Fruit fly (Drosophila melanogaster): Measurements from ENCODE around the gene Tfb4.
A peak's percentile ranks its signal among the peaks of the same experiment; 100 is the strongest.

The Tfb4 gene

DNA sequence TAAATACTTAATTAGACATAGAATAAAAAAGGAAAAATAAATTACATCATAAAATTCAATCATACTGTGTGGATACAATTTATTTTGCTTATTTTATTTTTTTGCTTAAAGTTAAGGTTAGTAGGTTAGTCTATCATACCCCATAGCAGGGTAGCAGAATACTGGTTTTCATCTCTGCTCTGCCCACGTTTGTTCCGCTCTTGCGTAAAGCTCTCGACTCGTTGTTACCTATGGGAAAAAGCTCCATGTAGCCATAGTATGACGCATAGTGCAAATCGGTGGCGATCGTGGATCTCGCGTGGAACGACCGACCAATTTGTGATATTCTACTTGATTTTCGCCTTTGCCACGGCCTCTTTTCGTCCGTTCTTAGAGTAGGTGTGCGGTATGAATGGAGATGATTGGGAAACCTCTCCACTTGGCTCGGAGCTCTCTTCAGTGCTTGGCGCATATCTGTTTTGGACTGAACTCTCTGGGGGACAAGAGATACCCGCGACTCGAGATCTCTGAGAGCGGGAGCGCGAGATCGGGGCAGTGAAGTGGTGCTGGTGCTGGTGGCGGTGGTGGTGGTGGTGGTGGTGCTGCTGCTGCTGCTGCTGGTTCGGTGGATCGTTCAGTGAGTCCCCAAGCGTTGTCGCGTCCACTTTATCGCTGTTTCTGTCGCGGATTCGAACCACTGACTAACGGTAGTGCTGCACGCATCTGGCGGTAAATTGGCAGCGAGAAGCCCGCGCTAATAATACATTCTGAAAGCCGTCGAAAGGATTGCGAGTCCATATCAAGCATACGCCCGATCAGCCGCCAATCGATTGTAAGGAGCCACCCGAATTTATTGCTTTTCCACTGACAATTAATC lies 35.4 kb upstream of the Tfb4 start, which contains the start of gene CG5001 (continued):
- TF ChIP-seq Eip93F (GFP tag; optimal IDR thresholded peaks at IDR 0.05) (no peak), Sox15 (GFP tag; optimal IDR thresholded peaks at IDR 0.05) (peak; percentile 45), CG9139 (GFP tag; optimal IDR thresholded peaks at IDR 0.05) (no peak), CG8319 (GFP tag; optimal IDR thresholded peaks at IDR 0.05) (peak; percentile 49), lz (GFP tag; optimal IDR thresholded peaks at IDR 0.05) (peak; percentile 81), CG31627 (GFP tag; optimal IDR thresholded peaks at IDR 0.05) (peak; percentile 69), CG4318 (GFP tag; optimal IDR thresholded peaks at IDR 0.05) (no peak), CG7368 (GFP tag; optimal IDR thresholded peaks at IDR 0.05) (peak; percentile 3), CG3032 (tag; optimal IDR thresholded peaks at IDR 0.05) (peak; percentile 84), svp (GFP tag) (peak; percentile 92), Sox14 (GFP tag; optimal IDR thresholded peaks at IDR 0.05) (no peak), pdm3 (GFP tag; optimal IDR thresholded peaks at IDR 0.05) (no peak), CG16779 (tag; optimal IDR thresholded peaks at IDR 0.05) (peak; percentile 66), Blimp-1 (GFP tag; optimal IDR thresholded peaks at IDR 0.05) (no peak), net (GFP tag; optimal IDR thresholded peaks at IDR 0.05) (peak; percentile 83), CG15336 (GFP tag; IDR thresholded peaks at IDR 0.05) (peak; percentile 86), Eip75B (GFP tag; optimal IDR thresholded peaks at IDR 0.05) (no peak)

DNA sequence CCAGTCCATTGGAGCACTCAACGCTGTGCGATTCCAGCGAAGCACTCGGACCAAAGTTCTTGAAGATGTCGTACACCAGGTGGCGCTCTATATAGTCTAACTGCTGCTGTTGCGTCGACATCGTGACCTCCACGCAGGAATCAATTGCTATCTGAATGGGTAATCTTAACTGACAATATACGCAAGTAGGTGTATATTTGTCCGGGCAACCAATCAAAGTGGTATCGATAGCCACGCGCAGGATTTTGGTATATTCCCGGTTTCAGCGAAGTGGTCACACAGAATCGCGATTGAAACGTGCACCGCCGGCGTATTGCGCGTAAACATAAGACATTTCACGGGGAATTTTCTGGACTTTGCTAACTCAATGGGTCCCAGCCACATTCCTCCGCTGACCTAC lies 33.3 kb upstream of the Tfb4 start, which contains the start of the genes CG5126 and Tgt:
Gene CG5126 (minus strand): TSS at position 222 of the 400 bp plus-strand sequence.
Gene Tgt (plus strand): TSS at position 267 of the 400 bp plus-strand sequence.
- TF ChIP-seq CG1621 (tag; optimal IDR thresholded peaks at IDR 0.05) (peak; percentile 94), ss (GFP tag; optimal IDR thresholded peaks at IDR 0.05) (no peak), fkh (GFP tag; optimal IDR thresholded peaks at IDR 0.05) (no peak), Ets96B (tag; optimal IDR thresholded peaks at IDR 0.05) (no peak)

DNA sequence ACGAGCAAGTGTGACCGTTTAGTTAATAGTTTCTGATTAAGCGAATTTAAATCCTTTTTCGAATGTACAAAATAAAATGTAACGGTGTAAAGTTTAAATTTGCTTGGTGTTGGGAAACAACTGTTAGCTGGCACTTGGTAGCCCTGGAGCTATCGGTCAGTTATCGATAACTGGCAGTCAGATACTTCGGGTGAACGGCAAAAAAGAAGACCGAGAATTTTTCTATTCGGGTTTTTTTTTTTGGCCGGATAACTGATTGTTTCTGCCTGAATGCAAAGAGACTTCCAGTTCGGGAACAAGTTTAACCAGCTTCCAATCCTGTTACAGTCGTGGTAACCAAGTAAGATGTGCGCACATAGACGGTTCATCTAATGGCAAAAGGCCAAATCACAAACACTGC lies 27.0 kb upstream of the Tfb4 start, which contains the start of gene CG4896:
Gene CG4896 (plus strand): TSS at position 169 of the 400 bp plus-strand sequence.
- TF ChIP-seq dsx (GFP tag; optimal IDR thresholded peaks at IDR 0.05; ENCODE audit: poor library complexity, severe bottlenecking): no peak
- 0 out of 3 replicates have a peak, but pooled peaks have one; percentile 13 for TF ChIP-seq CG8119 (GFP tag; IDR thresholded peaks at IDR 0.05)
- no peak for TF ChIP-seq achi (GFP tag; optimal IDR thresholded peaks at IDR 0.05)
- TF ChIP-seq CG10631 (GFP tag; optimal IDR thresholded peaks at IDR 0.05): no peak
- no peak for TF ChIP-seq fkh (GFP tag; optimal IDR thresholded peaks at IDR 0.05)
- peak; percentile 16; the same call in 1 of the 2 replicates for TF ChIP-seq CG15336 (GFP tag; IDR thresholded peaks at IDR 0.05)
- TF ChIP-seq eg (GFP tag; IDR thresholded peaks at IDR 0.05): peak; percentile 33; the same call in 1 of the 3 replicates
- no peak for TF ChIP-seq Smox (GFP tag; optimal IDR thresholded peaks at IDR 0.05)
- TF ChIP-seq Lpt (GFP tag; optimal IDR thresholded peaks at IDR 0.05): no peak
- TF ChIP-seq spab (GFP tag; optimal IDR thresholded peaks at IDR 0.05): no peak
- TF ChIP-seq Eip93F (GFP tag; optimal IDR thresholded peaks at IDR 0.05): no peak
- TF ChIP-seq fd85E (GFP tag; optimal IDR thresholded peaks at IDR 0.05): no peak
- peak; percentile 22 for TF ChIP-seq esn (GFP tag; optimal IDR thresholded peaks at IDR 0.05)

DNA sequence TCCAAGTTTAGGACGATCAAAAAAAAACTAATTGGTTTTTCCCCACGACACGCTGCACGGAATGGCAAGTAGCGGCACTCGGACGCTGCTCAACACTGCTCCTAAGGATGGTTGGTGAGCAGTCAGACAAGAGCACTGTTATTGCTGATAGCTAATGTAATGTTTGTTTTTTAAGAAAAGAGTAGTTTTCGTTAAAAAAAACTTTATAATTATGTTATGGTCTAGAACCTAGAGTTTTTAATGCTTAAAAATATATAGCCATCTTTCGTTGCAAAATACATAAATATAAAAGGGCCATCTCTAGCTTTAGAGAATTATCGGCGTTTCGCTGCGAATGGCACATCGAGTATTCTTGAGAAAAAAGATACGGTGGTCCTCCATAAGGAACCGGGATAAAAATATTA lies 22.2 kb upstream of the Tfb4 start, which contains the start of the genes Charon and CG4887:
Gene Charon (minus strand): TSS at position 102 of the 404 bp plus-strand sequence.
Gene CG4887 (plus strand): TSS at position 306 of the 404 bp plus-strand sequence.
- TF ChIP-seq CG6163 (GFP tag; IDR thresholded peaks at IDR 0.05): peak; percentile 50; the same call in 2 of the 3 replicates
- no peak for TF ChIP-seq CG6276 (GFP tag; optimal IDR thresholded peaks at IDR 0.05)
- TF ChIP-seq Eip75B (GFP tag; optimal IDR thresholded peaks at IDR 0.05): no peak
- peak; percentile 75 for TF ChIP-seq CG11902 (GFP tag; optimal IDR thresholded peaks at IDR 0.05)
- no peak for TF ChIP-seq CG9139 (GFP tag; optimal IDR thresholded peaks at IDR 0.05)
- TF ChIP-seq dsx (GFP tag; optimal IDR thresholded peaks at IDR 0.05; ENCODE audit: poor library complexity, severe bottlenecking): no peak
- peak; percentile 37; the same call in 2 of the 3 replicates for TF ChIP-seq CG8119 (GFP tag; IDR thresholded peaks at IDR 0.05)
- peak; percentile 81 for TF ChIP-seq achi (GFP tag; optimal IDR thresholded peaks at IDR 0.05)
- no peak for TF ChIP-seq acj6 (GFP tag; optimal IDR thresholded peaks at IDR 0.05)
- TF ChIP-seq CG6792 (GFP tag; optimal IDR thresholded peaks at IDR 0.05): peak; percentile 74
- TF ChIP-seq CG11294 (GFP tag; IDR thresholded peaks at IDR 0.05): peak; percentile 66; the same call in 1 of the 2 replicates
- no peak for TF ChIP-seq CG4318 (GFP tag; optimal IDR thresholded peaks at IDR 0.05)
- peak; percentile 35 for TF ChIP-seq Lpt (GFP tag; optimal IDR thresholded peaks at IDR 0.05)
- TF ChIP-seq OdsH (GFP tag; optimal IDR thresholded peaks at IDR 0.05): no peak
- TF ChIP-seq dac (GFP tag; optimal IDR thresholded peaks at IDR 0.05): peak; percentile 46
- TF ChIP-seq fd59A (GFP tag; optimal IDR thresholded peaks at IDR 0.05): peak; percentile 32
- TF ChIP-seq CG16779 (tag; optimal IDR thresholded peaks at IDR 0.05): no peak
- TF ChIP-seq Blimp-1 (GFP tag; optimal IDR thresholded peaks at IDR 0.05): no peak
- TF ChIP-seq CG15336 (GFP tag; IDR thresholded peaks at IDR 0.05): peak; percentile 41; the same call in 1 of the 2 replicates
- TF ChIP-seq eg (GFP tag; IDR thresholded peaks at IDR 0.05): peak; percentile 64; the same call in 2 of the 3 replicates
- TF ChIP-seq CG6808 (GFP tag; optimal IDR thresholded peaks at IDR 0.05): no peak
- no peak for TF ChIP-seq Eip78C (GFP tag)
- peak; percentile 25 for TF ChIP-seq Hr38 (GFP tag; optimal IDR thresholded peaks at IDR 0.05)

All from whole organism, prepupa.